Worm (Caenorhabditis elegans): ENCODE results near the gene nhr-88.

Gene nhr-88

ce11 chrII:2987122-2987556 is 10.7 kb downstream of the nhr-88 start:
- TF ChIP-seq ceh-82 (tag; optimal IDR thresholded peaks at IDR 0.05) = no peak
- TF ChIP-seq snpc-4 (tag; optimal IDR thresholded peaks at IDR 0.05) = peak; percentile 24

- no peak for TF ChIP-seq nhr-67 (tag; optimal IDR thresholded peaks at IDR 0.05)
- peak; percentile 68 for TF ChIP-seq lin-39 (tag; optimal IDR thresholded peaks at IDR 0.05)
- TF ChIP-seq egl-27 (tag; optimal IDR thresholded peaks at IDR 0.05) = no peak
- no peak for TF ChIP-seq aly-2 (tag; optimal IDR thresholded peaks at IDR 0.05)
- TF ChIP-seq tbx-2 (tag; optimal IDR thresholded peaks at IDR 0.05) = no peak
- TF ChIP-seq nhr-23 (tag; optimal IDR thresholded peaks at IDR 0.05) = peak; percentile 15
- no peak for TF ChIP-seq ztf-11 (tag; optimal IDR thresholded peaks at IDR 0.05)
- no peak for TF ChIP-seq eor-1 (tag; optimal IDR thresholded peaks at IDR 0.05)
- TF ChIP-seq ama-1 (optimal IDR thresholded peaks at IDR 0.05) = no peak
- no peak for TF ChIP-seq fkh-2 (tag; optimal IDR thresholded peaks at IDR 0.05)
- TF ChIP-seq fkh-10 (GFP tag; optimal IDR thresholded peaks at IDR 0.05) = no peak
- TF ChIP-seq elt-1 (tag; optimal IDR thresholded peaks at IDR 0.05) = no peak
- no peak for TF ChIP-seq jun-1 (tag; optimal IDR thresholded peaks at IDR 0.05)
- no peak for TF ChIP-seq egl-5 (tag; optimal IDR thresholded peaks at IDR 0.05)
- peak; percentile 64 for TF ChIP-seq hmg-11 (tag; optimal IDR thresholded peaks at IDR 0.05)
- TF ChIP-seq nfya-1 (tag; optimal IDR thresholded peaks at IDR 0.05; ENCODE audit: insufficient read depth) = peak; percentile 51
- no peak for TF ChIP-seq nhr-11 (tag; optimal IDR thresholded peaks at IDR 0.05)
- no peak for TF ChIP-seq ceh-9 (tag; optimal IDR thresholded peaks at IDR 0.05)
- TF ChIP-seq R02D3.7 (tag; optimal IDR thresholded peaks at IDR 0.05) = no peak
- no peak for TF ChIP-seq nhr-77 (tag; optimal IDR thresholded peaks at IDR 0.05)
- no peak for TF ChIP-seq ztf-4 (tag; optimal IDR thresholded peaks at IDR 0.05)
- TF ChIP-seq lin-15B (tag; optimal IDR thresholded peaks at IDR 0.05) = peak; percentile 58
- no peak for TF ChIP-seq nhr-25 (tag; optimal IDR thresholded peaks at IDR 0.05)
- no peak for TF ChIP-seq nhr-237 (tag; optimal IDR thresholded peaks at IDR 0.05)
- no peak for TF ChIP-seq ceh-16 (tag; optimal IDR thresholded peaks at IDR 0.05)
- no peak for TF ChIP-seq mml-1 (tag; optimal IDR thresholded peaks at IDR 0.05)
- no peak for TF ChIP-seq elt-3 (tag; optimal IDR thresholded peaks at IDR 0.05)
- TF ChIP-seq nhr-76 (tag; optimal IDR thresholded peaks at IDR 0.05) = no peak
- no peak for TF ChIP-seq skn-1 (tag; optimal IDR thresholded peaks at IDR 0.05)
- peak; percentile 36 for TF ChIP-seq elt-2 (tag; optimal IDR thresholded peaks at IDR 0.05)
- TF ChIP-seq daf-12 (tag; optimal IDR thresholded peaks at IDR 0.05) = no peak
- peak; percentile 44 for TF ChIP-seq pha-4 (tag; optimal IDR thresholded peaks at IDR 0.05)
- no peak for TF ChIP-seq nhr-43 (tag; optimal IDR thresholded peaks at IDR 0.05; ENCODE audit: poor library complexity, severe bottlenecking)
- TF ChIP-seq mdl-1 (tag; optimal IDR thresholded peaks at IDR 0.05) = no peak
Observed at ce11 chrII:2987854-2988350, 11.5 kb downstream of the nhr-88 start, which contains the start of gene lido-7. Gene lido-7, plus strand, starts transcription at chrII:2988300.

DNA sequence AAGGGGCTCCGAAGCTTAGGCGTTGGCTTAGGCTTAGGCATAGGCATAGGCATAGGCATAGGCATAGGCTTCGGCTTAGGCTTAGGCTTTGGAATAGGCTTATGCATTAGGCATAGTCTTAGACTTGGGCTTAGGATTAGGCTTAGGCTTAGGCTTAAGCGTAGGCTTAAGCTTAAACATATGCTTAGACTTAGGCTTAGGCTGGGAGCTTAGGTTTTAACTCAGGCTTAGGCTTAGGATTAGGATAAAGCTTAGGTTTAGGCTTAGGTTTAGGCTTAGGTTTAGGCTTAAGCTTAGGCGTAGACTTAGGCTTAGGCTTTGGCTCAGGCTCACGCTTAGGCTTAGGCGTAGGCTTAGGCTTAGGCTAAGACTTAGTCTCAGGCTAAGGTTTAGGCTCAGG is 13.7 kb downstream of the nhr-88 start:
- TF ChIP-seq lin-39 (tag; optimal IDR thresholded peaks at IDR 0.05) = no peak
- no peak for TF ChIP-seq fkh-2 (tag; optimal IDR thresholded peaks at IDR 0.05)
- no peak for TF ChIP-seq elt-3 (tag; optimal IDR thresholded peaks at IDR 0.05)
- no peak for TF ChIP-seq pha-4 (tag; optimal IDR thresholded peaks at IDR 0.05)
- TF ChIP-seq R02D3.7 (tag; optimal IDR thresholded peaks at IDR 0.05) = no peak
- no peak for TF ChIP-seq ceh-9 (tag; optimal IDR thresholded peaks at IDR 0.05)
- no peak for TF ChIP-seq mml-1 (tag; optimal IDR thresholded peaks at IDR 0.05)
- TF ChIP-seq lsy-12 (tag; optimal IDR thresholded peaks at IDR 0.05) = no peak
- no peak for TF ChIP-seq lin-15B (tag; optimal IDR thresholded peaks at IDR 0.05)
- TF ChIP-seq tbx-2 (tag; optimal IDR thresholded peaks at IDR 0.05) = no peak
- TF ChIP-seq ZK546.5 (tag; optimal IDR thresholded peaks at IDR 0.05) = no peak
- no peak for TF ChIP-seq nhr-67 (tag; optimal IDR thresholded peaks at IDR 0.05)
- no peak for TF ChIP-seq jun-1 (tag; optimal IDR thresholded peaks at IDR 0.05)
- no peak for TF ChIP-seq egl-5 (tag; optimal IDR thresholded peaks at IDR 0.05)
- no peak for TF ChIP-seq mdl-1 (tag; optimal IDR thresholded peaks at IDR 0.05)
- TF ChIP-seq ama-1 (optimal IDR thresholded peaks at IDR 0.05) = no peak

- TF ChIP-seq ztf-4 (tag; optimal IDR thresholded peaks at IDR 0.05) (no peak), nhr-11 (tag; optimal IDR thresholded peaks at IDR 0.05) (no peak), ama-1 (optimal IDR thresholded peaks at IDR 0.05) (no peak), fkh-2 (tag; optimal IDR thresholded peaks at IDR 0.05) (no peak), skn-1 (tag; optimal IDR thresholded peaks at IDR 0.05) (no peak), nhr-25 (tag; optimal IDR thresholded peaks at IDR 0.05) (no peak), ceh-28 (tag; optimal IDR thresholded peaks at IDR 0.05) (no peak), elt-2 (tag; optimal IDR thresholded peaks at IDR 0.05) (no peak), nfya-1 (tag; optimal IDR thresholded peaks at IDR 0.05; ENCODE audit: insufficient read depth) (no peak), nhr-76 (tag; optimal IDR thresholded peaks at IDR 0.05) (no peak), lin-39 (tag; optimal IDR thresholded peaks at IDR 0.05) (no peak), pha-4 (tag; optimal IDR thresholded peaks at IDR 0.05) (no peak), lin-15B (tag; optimal IDR thresholded peaks at IDR 0.05) (no peak), egl-5 (tag; optimal IDR thresholded peaks at IDR 0.05) (no peak), ZK546.5 (tag; optimal IDR thresholded peaks at IDR 0.05) (no peak), unc-62 (GFP tag; optimal IDR thresholded peaks at IDR 0.05) (no peak)
Observed at ce11 chrII:2991555-2992083, 15.2 kb downstream of the nhr-88 start, which contains the start of gene K08A2.2. Gene K08A2.2, plus strand, starts transcription at chrII:2991605.

Data from whole organism, L3 larva.